Fruit fly (Drosophila melanogaster) whole organism, embryonic: ENCODE measurements around the gene CG11828.

Experiments
- CG11504 ChIP-seq: fragments of 200-800 bp; sonication (Bioruptor generic); optimal IDR thresholded peaks from 3 replicates; lab custom pipeline; 2019; ENCODE audit warnings: missing biosample characterization, mild to moderate bottlenecking, missing genetic modification characterization, moderate library complexity
- CG13424 ChIP-seq: fragments of 200-800 bp; sonication (Bioruptor generic); optimal IDR thresholded peaks from 2 replicates; lab custom pipeline; 2019; ENCODE audit warnings: missing biosample characterization, mild to moderate bottlenecking, missing genetic modification characterization, moderate library complexity
- CG14710 ChIP-seq: fragments of 200-800 bp; sonication (Bioruptor generic); optimal IDR thresholded peaks from 3 replicates; lab custom pipeline; 2019; ENCODE audit warnings: missing biosample characterization, mild to moderate bottlenecking, missing genetic modification characterization, moderate library complexity
- CG17385 ChIP-seq: fragments of 200-800 bp; sonication (Bioruptor generic); optimal IDR thresholded peaks from 3 replicates; lab custom pipeline; 2018; ENCODE audit warnings: missing biosample characterization, mild to moderate bottlenecking, missing genetic modification characterization
- CG1832 ChIP-seq: fragments of 200-800 bp; sonication (Bioruptor generic); optimal IDR thresholded peaks from 2 replicates; lab custom pipeline; 2017; ENCODE audit warnings: missing biosample characterization, mild to moderate bottlenecking, missing genetic modification characterization, inconsistent platforms
- CG2120 ChIP-seq: fragments of 200-800 bp; sonication (Bioruptor generic); optimal IDR thresholded peaks from 3 replicates; lab custom pipeline; 2016; ENCODE audit warnings: missing biosample characterization, missing genetic modification characterization
- CG32532 ChIP-seq: fragments of 200-800 bp; sonication (Bioruptor generic); IDR thresholded peaks from 2 replicates; pipeline ENCODE4 v1.3.6; 2022; ENCODE audit warnings: missing biosample characterization, missing genetic modification characterization
- CG32772 ChIP-seq: fragments of 200-800 bp; sonication (Bioruptor generic); IDR thresholded peaks from 2 replicates; pipeline ENCODE4 v1.3.6; 2022; ENCODE audit warnings: missing biosample characterization, missing genetic modification characterization
- CG3281 ChIP-seq: fragments of 200-800 bp; sonication (Bioruptor generic); optimal IDR thresholded peaks from 3 replicates; lab custom pipeline; 2017; ENCODE audit warnings: missing biosample characterization, mild to moderate bottlenecking, missing genetic modification characterization
- CG33557 ChIP-seq: fragments of 200-800 bp; sonication (Bioruptor generic); optimal IDR thresholded peaks from 2 replicates; lab custom pipeline; 2019; ENCODE audit warnings: missing biosample characterization, mild to moderate bottlenecking, missing genetic modification characterization, moderate library complexity
- CG3847 ChIP-seq: fragments of 200-800 bp; sonication (Bioruptor generic); IDR thresholded peaks from 2 replicates; pipeline ENCODE4 v1.3.6; 2022; ENCODE audit warnings: missing biosample characterization, missing genetic modification characterization
- CG6765 ChIP-seq: fragments of 200-800 bp; sonication (Bioruptor generic); optimal IDR thresholded peaks from 3 replicates; lab custom pipeline; 2017; ENCODE audit warnings: missing biosample characterization, mild to moderate bottlenecking, missing genetic modification characterization
- CG6791 ChIP-seq: fragments of 200-800 bp; sonication (Bioruptor generic); IDR thresholded peaks from 3 replicates; pipeline ENCODE4 v1.3.6; 2022; ENCODE audit warnings: missing biosample characterization, missing genetic modification characterization; ENCODE audit not compliant: partially characterized antibody
- CG7372 ChIP-seq: fragments of 200-800 bp; sonication (Bioruptor generic); IDR thresholded peaks from 2 replicates; pipeline ENCODE4 v1.3.6; 2022; ENCODE audit warnings: missing biosample characterization, missing genetic modification characterization
- CG7556 ChIP-seq: fragments of 200-800 bp; sonication (Bioruptor generic); optimal IDR thresholded peaks from 2 replicates; lab custom pipeline; 2017; ENCODE audit warnings: missing biosample characterization, mild to moderate bottlenecking, missing genetic modification characterization
- CG8290 ChIP-seq, 3 experiments: fragments of 200-800 bp; sonication (Bioruptor generic); optimal IDR thresholded peaks; 2 replicates each; lab custom pipeline; 2016 to 2019; ENCODE audit warnings: missing biosample characterization in 3 of 3, missing genetic modification characterization in 3 of 3, mild to moderate bottlenecking in 2 of 3, moderate library complexity in 1 of 3
- CG9609 ChIP-seq: fragments of 200-800 bp; sonication (Bioruptor generic); optimal IDR thresholded peaks from 3 replicates; lab custom pipeline; 2016; ENCODE audit warnings: missing biosample characterization, missing genetic modification characterization
- CG9876 ChIP-seq: fragments of 200-800 bp; sonication (Bioruptor generic); optimal IDR thresholded peaks from 2 replicates; lab custom pipeline; 2016; ENCODE audit warnings: missing biosample characterization, missing genetic modification characterization
- Doc3 ChIP-seq: fragments of 200-800 bp; sonication (Bioruptor generic); IDR thresholded peaks from 3 replicates; pipeline ENCODE4 v1.3.6; 2022; ENCODE audit warnings: missing biosample characterization, missing genetic modification characterization; ENCODE audit not compliant: partially characterized antibody
- Dp ChIP-seq: fragments of 200-800 bp; sonication (Bioruptor generic); optimal IDR thresholded peaks from 2 replicates; lab custom pipeline; 2018; ENCODE audit warnings: missing biosample characterization, mild to moderate bottlenecking, missing genetic modification characterization, moderate library complexity
- HLH3B ChIP-seq: fragments of 200-800 bp; sonication (Bioruptor generic); IDR thresholded peaks from 2 replicates; pipeline ENCODE4 v1.3.6; 2022; ENCODE audit warnings: missing biosample characterization, missing genetic modification characterization
- Hmx ChIP-seq: fragments of 200-800 bp; sonication (Bioruptor generic); optimal IDR thresholded peaks from 2 replicates; lab custom pipeline; 2016; ENCODE audit warnings: missing biosample characterization, missing genetic modification characterization
- MBD-R2 ChIP-seq: fragments of 200-800 bp; sonication (Bioruptor generic); IDR thresholded peaks from 2 replicates; pipeline ENCODE4 v1.3.6; 2022; ENCODE audit warnings: missing biosample characterization, missing genetic modification characterization
- Med ChIP-seq: fragments of 200-800 bp; sonication (Bioruptor generic); peaks from one replicate; lab custom pipeline; 2016; ENCODE audit warnings: missing biosample characterization, missing genetic modification characterization, mild to moderate bottlenecking, inconsistent platforms, moderate library complexity
- NC2α ChIP-seq: fragments of 200-800 bp; sonication (Bioruptor generic); optimal IDR thresholded peaks from 2 replicates; lab custom pipeline; 2016; ENCODE audit warnings: missing biosample characterization, missing genetic modification characterization
- NC2β ChIP-seq: fragments of 200-800 bp; sonication (Bioruptor generic); optimal IDR thresholded peaks from 2 replicates; lab custom pipeline; 2016; ENCODE audit warnings: missing biosample characterization, missing genetic modification characterization
- Nf-YB ChIP-seq: fragments of 200-800 bp; sonication (Bioruptor generic); optimal IDR thresholded peaks from 3 replicates; lab custom pipeline; 2019; ENCODE audit warnings: missing biosample characterization, mild to moderate bottlenecking, missing genetic modification characterization, moderate library complexity
- Nf-YC ChIP-seq: fragments of 200-800 bp; optimal IDR thresholded peaks from 3 replicates; lab custom pipeline; 2019; ENCODE audit warnings: missing biosample characterization, mild to moderate bottlenecking, missing genetic modification characterization, moderate library complexity
- Taf1 ChIP-seq: fragments of 200-800 bp; sonication (Bioruptor generic); IDR thresholded peaks from 2 replicates; pipeline ENCODE4 v1.3.6; 2022; ENCODE audit warnings: missing biosample characterization, missing genetic modification characterization
- amos ChIP-seq: fragments of 200-800 bp; sonication (Bioruptor generic); IDR thresholded peaks from 2 replicates; pipeline ENCODE4 v1.3.6; 2022; ENCODE audit warnings: missing biosample characterization, missing genetic modification characterization; ENCODE audit not compliant: partially characterized antibody
- ash1 ChIP-seq: fragments of 200-800 bp; sonication (Bioruptor generic); optimal IDR thresholded peaks from 2 replicates; lab custom pipeline; 2018; ENCODE audit warnings: missing biosample characterization, mild to moderate bottlenecking, missing genetic modification characterization
- bab2 ChIP-seq: fragments of 200-800 bp; sonication (Bioruptor generic); optimal IDR thresholded peaks from 2 replicates; lab custom pipeline; 2016; ENCODE audit warnings: missing biosample characterization, missing genetic modification characterization
- cg ChIP-seq: fragments of 200-800 bp; sonication (Bioruptor generic); optimal IDR thresholded peaks from 3 replicates; lab custom pipeline; 2019; ENCODE audit warnings: missing biosample characterization, mild to moderate bottlenecking, missing genetic modification characterization, moderate library complexity
- fd3F ChIP-seq: fragments of 200-800 bp; sonication (Bioruptor generic); optimal IDR thresholded peaks from 2 replicates; lab custom pipeline; 2018; ENCODE audit warnings: missing biosample characterization, mild to moderate bottlenecking, missing genetic modification characterization, moderate library complexity
- grn ChIP-seq: fragments of 200-800 bp; sonication (Bioruptor generic); optimal IDR thresholded peaks from 3 replicates; lab custom pipeline; 2017; ENCODE audit warnings: missing biosample characterization, missing genetic modification characterization
- kay ChIP-seq: fragments of 200-800 bp; sonication (Bioruptor generic); optimal IDR thresholded peaks from 2 replicates; lab custom pipeline; 2016; ENCODE audit warnings: missing biosample characterization, missing genetic modification characterization
- nmo ChIP-seq: fragments of 200-800 bp; sonication (Bioruptor generic); optimal IDR thresholded peaks from 2 replicates; lab custom pipeline; 2018; ENCODE audit warnings: missing biosample characterization, mild to moderate bottlenecking, missing genetic modification characterization, moderate library complexity
- p53 ChIP-seq: fragments of 200-800 bp; sonication (Bioruptor generic); optimal IDR thresholded peaks from 2 replicates; lab custom pipeline; 2016; ENCODE audit warnings: missing biosample characterization, missing genetic modification characterization
- pum ChIP-seq: fragments of 200-800 bp; sonication (Bioruptor generic); optimal IDR thresholded peaks from 2 replicates; lab custom pipeline; 2016; ENCODE audit warnings: missing biosample characterization, missing genetic modification characterization
- pzg ChIP-seq: fragments of 200-800 bp; sonication (Bioruptor generic); optimal IDR thresholded peaks from 3 replicates; lab custom pipeline; 2018; ENCODE audit warnings: missing biosample characterization, mild to moderate bottlenecking, missing genetic modification characterization, moderate library complexity
- ranshi ChIP-seq: fragments of 200-800 bp; sonication (Bioruptor generic); IDR thresholded peaks from 2 replicates; pipeline ENCODE4 v1.3.6; 2022; ENCODE audit warnings: missing biosample characterization, missing genetic modification characterization
- stc ChIP-seq: fragments of 200-800 bp; sonication (Bioruptor generic); IDR thresholded peaks from 2 replicates; pipeline ENCODE4 v1.3.6; 2022; ENCODE audit warnings: missing biosample characterization, missing genetic modification characterization
- tgo ChIP-seq: fragments of 200-800 bp; sonication (Bioruptor generic); IDR thresholded peaks from 3 replicates; pipeline ENCODE4 v1.3.6; 2022; ENCODE audit warnings: missing biosample characterization, missing genetic modification characterization
- tin ChIP-seq: fragments of 200-800 bp; sonication (Bioruptor generic); optimal IDR thresholded peaks from 3 replicates; lab custom pipeline; 2016; ENCODE audit warnings: missing biosample characterization, missing genetic modification characterization
- tna ChIP-seq: fragments of 200-800 bp; sonication (Bioruptor generic); IDR thresholded peaks from 2 replicates; pipeline ENCODE4 v1.3.6; 2022; ENCODE audit warnings: missing biosample characterization, missing genetic modification characterization; ENCODE audit not compliant: partially characterized antibody
- tx ChIP-seq: fragments of 200-800 bp; sonication (Bioruptor generic); optimal IDR thresholded peaks from 2 replicates; lab custom pipeline; 2016; ENCODE audit warnings: missing biosample characterization, missing genetic modification characterization
- vnd ChIP-seq: fragments of 200-800 bp; sonication (Bioruptor generic); IDR thresholded peaks from 3 replicates; pipeline ENCODE4 v1.3.6; 2022; ENCODE audit warnings: missing biosample characterization, missing genetic modification characterization; ENCODE audit not compliant: partially characterized antibody
- wek ChIP-seq: fragments of 200-800 bp; sonication (Bioruptor generic); optimal IDR thresholded peaks from 3 replicates; lab custom pipeline; 2018; ENCODE audit warnings: missing biosample characterization, mild to moderate bottlenecking, missing genetic modification characterization, moderate library complexity

CG11828 gene

dm6 chr3R:28887559-28888432 is 35.0 kb upstream of the CG11828 start, which contains the start of the genes CG33203 and Doa (continued):
- TF ChIP-seq CG9876 (GFP tag; lab: Kevin White, UChicago) (peak; percentile 21), pzg (GFP tag; lab: Kevin White, UChicago) (peak; percentile 95), CG14710 (tag; lab: Kevin White, UChicago) (peak; percentile 68), Nf-YC (tag; lab: Kevin White, UChicago) (peak; percentile 28), Taf1 (GFP tag; lab: Robert Waterston, UW) (no peak), NC2β (peak; percentile 45), fd3F (no peak), CG3847 (peak; percentile 80), stc (GFP tag; lab: Robert Waterston, UW) (0 out of 2 replicates have a peak, but pooled peaks have one; percentile 24), vnd (peak; percentile 80), NC2α (GFP tag; lab: Kevin White, UChicago) (no peak), p53 (GFP tag; lab: Kevin White, UChicago) (peak; percentile 77), CG3281 (GFP tag; lab: Kevin White, UChicago) (peak; percentile 68), tgo (GFP tag; lab: Robert Waterston, UW) (no peak; the same call in 1 of the 3 replicates), CG2120 (GFP tag; lab: Kevin White, UChicago) (peak; percentile 77), amos (GFP tag; lab: Robert Waterston, UW) (peak; percentile 90), CG1832 (no peak), CG32532 (GFP tag; lab: Robert Waterston, UW) (peak; percentile 44; the same call in 1 of the 2 replicates), CG8290 (GFP tag; optimal IDR thresholded peaks at IDR 0.05; lab: Kevin White, UChicago) (peak; percentile 5), CG8290 (tag; optimal IDR thresholded peaks at IDR 0.05; lab: Kevin White, UChicago) (peak in 1 of 2 experiments; percentile 79), ash1 (GFP tag; lab: Kevin White, UChicago) (no peak), tna (GFP tag; lab: Robert Waterston, UW) (peak; percentile 46), kay (GFP tag; lab: Kevin White, UChicago) (peak; percentile 2), pum (peak; percentile 68), bab2 (GFP tag; lab: Kevin White, UChicago) (peak; percentile 46), HLH3B (GFP tag; lab: Robert Waterston, UW) (no peak), Nf-YB (no peak), CG13424 (no peak), Med (GFP tag; lab: Kevin White, UChicago) (peak; percentile 94), wek (GFP tag; lab: Kevin White, UChicago) (peak; percentile 76), CG11504 (tag; lab: Kevin White, UChicago) (peak; percentile 36), CG32772 (GFP tag; lab: Robert Waterston, UW) (no peak), CG7372 (no peak), tin (peak; percentile 9), ranshi (GFP tag; lab: Robert Waterston, UW) (0 out of 2 replicates have a peak, but pooled peaks have one; percentile 17), tx (GFP tag; lab: Kevin White, UChicago) (peak; percentile 51), CG6791 (peak; percentile 85), CG33557 (GFP tag; lab: Kevin White, UChicago) (no peak), Doc3 (peak; percentile 78), MBD-R2 (GFP tag; lab: Robert Waterston, UW) (peak; percentile 59), CG9609 (GFP tag; lab: Kevin White, UChicago) (peak; percentile 56), CG7556 (GFP tag; lab: Kevin White, UChicago) (peak; percentile 17), Dp (peak; percentile 98), Hmx (no peak), CG17385 (GFP tag; lab: Kevin White, UChicago) (no peak), CG6765 (GFP tag; lab: Kevin White, UChicago) (no peak), grn (GFP tag; lab: Kevin White, UChicago) (no peak), cg (GFP tag; lab: Kevin White, UChicago) (no peak), nmo (GFP tag; lab: Kevin White, UChicago) (peak; percentile 68)
